Worm (Caenorhabditis elegans) whole organism, young adult: Measurements from ENCODE around the gene fbxa-10.
"Not testable (repeated sequence)": the region's sequence is repeated elsewhere in the genome, so short reads cannot be mapped to it uniquely, and the experiment has no call there.

Experiments used
- Y79H2A.3 ChIP-seq: fragments of 200-800 bp; sonication (Bioruptor generic); conservative IDR thresholded peaks from 2 replicates; pipeline ENCODE4 v1.3.6; 2022; ENCODE audit warnings: missing genetic modification reagents, missing genetic modification characterization, missing compliant biosample characterization
- rcor-1 ChIP-seq: fragments of 200-800 bp; sonication (Bioruptor generic); IDR thresholded peaks from 2 replicates; pipeline ENCODE4 v1.3.6; 2022; ENCODE audit warnings: missing genetic modification reagents, missing genetic modification characterization, missing compliant biosample characterization
- sptf-2 ChIP-seq: fragments of 200-800 bp; sonication (Bioruptor generic); optimal IDR thresholded peaks from 2 replicates; lab custom pipeline; 2018; ENCODE audit warnings: mild to moderate bottlenecking, missing genetic modification characterization, missing compliant biosample characterization
- unc-62 ChIP-seq: fragments of 150-350 bp; optimal IDR thresholded peaks from 2 replicates; lab custom pipeline; 2014; ENCODE audit warnings: missing biosample characterization, missing genetic modification reagents, missing genetic modification characterization
- ztf-22 ChIP-seq: fragments of 200-800 bp; sonication (Bioruptor generic); optimal IDR thresholded peaks from 2 replicates; lab custom pipeline; 2018; ENCODE audit warnings: mild to moderate bottlenecking, missing genetic modification characterization, moderate library complexity, missing compliant biosample characterization
- ztf-3 ChIP-seq: fragments of 200-800 bp; sonication (Bioruptor generic); optimal IDR thresholded peaks from 2 replicates; lab custom pipeline; 2018; ENCODE audit warnings: mild to moderate bottlenecking, missing genetic modification characterization, missing compliant biosample characterization

- TF ChIP-seq Y79H2A.3 (GFP tag; lab: Robert Waterston, UW); rcor-1; sptf-2 (GFP tag; lab: Kevin White, UChicago); unc-62; ztf-22 (GFP tag; lab: Kevin White, UChicago); ztf-3: not testable (repeated sequence)
Observed at ce11 chrIII:912778-913177, 39.4 kb upstream of the fbxa-10 start.
